Fruit fly (Drosophila melanogaster): ENCODE measurements around the gene CG33310.

CG33310 gene

dm6 chr2L:14995594-14996463, 30.9 kb upstream of the CG33310 start (continued):
- peak; percentile 86 for TF ChIP-seq CG10267 (tag; optimal IDR thresholded peaks at IDR 0.05)
- TF ChIP-seq CG4617 (GFP tag; optimal IDR thresholded peaks at IDR 0.05; ENCODE audit: borderline replicate concordance), result peak; percentile 48
- TF ChIP-seq dm (GFP tag; optimal IDR thresholded peaks at IDR 0.05), result no peak
- peak; percentile 96 for TF ChIP-seq Ssrp (tag; optimal IDR thresholded peaks at IDR 0.05)
- TF ChIP-seq nau (GFP tag; optimal IDR thresholded peaks at IDR 0.05), result peak; percentile 86
- peak; percentile 42 for TF ChIP-seq CG10274 (GFP tag; optimal IDR thresholded peaks at IDR 0.05)
- no peak for TF ChIP-seq emc (GFP tag; optimal IDR thresholded peaks at IDR 0.05)
- peak; percentile 95 for TF ChIP-seq tgo (GFP tag; IDR thresholded peaks at IDR 0.05)
- TF ChIP-seq YL-1 (GFP tag; optimal IDR thresholded peaks at IDR 0.05), result no peak
- peak; percentile 23 for TF ChIP-seq CTCF (GFP tag; optimal IDR thresholded peaks at IDR 0.05)
- no peak for TF ChIP-seq Dip2 (GFP tag; IDR thresholded peaks at IDR 0.05)
- peak; percentile 94 for TF ChIP-seq Drgx (GFP tag; IDR thresholded peaks at IDR 0.05)
- TF ChIP-seq HmgZ (tag; optimal IDR thresholded peaks at IDR 0.05), result peak; percentile 78
- TF ChIP-seq CG33213 (GFP tag; optimal IDR thresholded peaks at IDR 0.05), result peak; percentile 36
- peak; percentile 46 for TF ChIP-seq CG16863 (GFP tag; optimal IDR thresholded peaks at IDR 0.05)
- TF ChIP-seq ems (GFP tag; optimal IDR thresholded peaks at IDR 0.05), result peak; percentile 1
- TF ChIP-seq BEAF-32 (GFP tag; optimal IDR thresholded peaks at IDR 0.05), result no peak
- TF ChIP-seq nmo (GFP tag; optimal IDR thresholded peaks at IDR 0.05), result peak; percentile 96
- peak; percentile 94 for TF ChIP-seq CG33557 (GFP tag; optimal IDR thresholded peaks at IDR 0.05)
- peak; percentile 45 for TF ChIP-seq tup (GFP tag; optimal IDR thresholded peaks at IDR 0.05)
- peak; percentile 68 for TF ChIP-seq CG17612 (GFP tag; IDR thresholded peaks at IDR 0.05)
- TF ChIP-seq pros (GFP tag; optimal IDR thresholded peaks at IDR 0.05), result peak; percentile 65
- peak; percentile 80 for TF ChIP-seq Kr (GFP tag; optimal IDR thresholded peaks at IDR 0.05)
- peak; percentile 74 for TF ChIP-seq sqz (GFP tag; optimal IDR thresholded peaks at IDR 0.05)
- peak; percentile 89 for TF ChIP-seq H15 (GFP tag; IDR thresholded peaks at IDR 0.05)
- peak; percentile 92 for TF ChIP-seq CG32767 (GFP tag; IDR thresholded peaks at IDR 0.05)
- peak; percentile 80 for TF ChIP-seq dimm (GFP tag; IDR thresholded peaks at IDR 0.05)
- peak; percentile 96 for TF ChIP-seq CG17359 (tag; optimal IDR thresholded peaks at IDR 0.05)
- no peak for TF ChIP-seq Dad (GFP tag; optimal IDR thresholded peaks at IDR 0.05)
- peak; percentile 77 for TF ChIP-seq MTF-1 (GFP tag; optimal IDR thresholded peaks at IDR 0.05; ENCODE audit: borderline replicate concordance)
- TF ChIP-seq Myb (GFP tag; optimal IDR thresholded peaks at IDR 0.05), result no peak
- peak; percentile 95 for TF ChIP-seq CG8924 (tag; optimal IDR thresholded peaks at IDR 0.05)
- peak; percentile 78 for TF ChIP-seq CG10147 (GFP tag; optimal IDR thresholded peaks at IDR 0.05)
- TF ChIP-seq CG10654 (GFP tag; optimal IDR thresholded peaks at IDR 0.05), result peak; percentile 89
- TF ChIP-seq CG17328 (GFP tag; IDR thresholded peaks at IDR 0.05), result peak; percentile 95
- TF ChIP-seq Dek (tag; optimal IDR thresholded peaks at IDR 0.05), result peak; percentile 87
- TF ChIP-seq CG15269 (tag; optimal IDR thresholded peaks at IDR 0.05), result peak; percentile 94
- peak; percentile 71 for TF ChIP-seq CG3281 (GFP tag; optimal IDR thresholded peaks at IDR 0.05)
- no peak for TF ChIP-seq zfh2 (GFP tag; optimal IDR thresholded peaks at IDR 0.05)
- TF ChIP-seq CG8089 (GFP tag; optimal IDR thresholded peaks at IDR 0.05), result no peak
- peak; percentile 79; the same call in 2 of the 3 replicates for TF ChIP-seq Dbx (GFP tag; IDR thresholded peaks at IDR 0.05)
- peak; percentile 96 for TF ChIP-seq Xrp1 (GFP tag; IDR thresholded peaks at IDR 0.05)
- 0 out of 2 replicates have a peak, but pooled peaks have one; percentile 22 for TF ChIP-seq NFAT (GFP tag; IDR thresholded peaks at IDR 0.05)
- TF ChIP-seq CG4730 (GFP tag; IDR thresholded peaks at IDR 0.05), result peak; percentile 91
- peak; percentile 59 for TF ChIP-seq CG7271 (tag; optimal IDR thresholded peaks at IDR 0.05)
- no peak for TF ChIP-seq pan (optimal IDR thresholded peaks at IDR 0.05)
- TF ChIP-seq pan (GFP tag; optimal IDR thresholded peaks at IDR 0.05 in 1 of 2, IDR thresholded peaks at IDR 0.05 in 1 of 2), result peak in 1 of 2 experiments; percentile 94
- TF ChIP-seq CG9797 (GFP tag; optimal IDR thresholded peaks at IDR 0.05), result peak; percentile 25
- TF ChIP-seq eve (GFP tag; optimal IDR thresholded peaks at IDR 0.05), result peak in 1 of 2 experiments; percentile 77
- peak; percentile 75 for TF ChIP-seq CG10462 (GFP tag; optimal IDR thresholded peaks at IDR 0.05)
